Fruit fly (Drosophila melanogaster) whole organism, embryonic: Measurements from ENCODE around the gene Iyd.

Source experiments
- Asciz ChIP-seq: fragments of 200-800 bp; sonication (Bioruptor generic); optimal IDR thresholded peaks from 2 replicates; lab custom pipeline; 2017; ENCODE audit warnings: missing biosample characterization, mild to moderate bottlenecking, missing genetic modification characterization, missing genetic modification reagents
- B-H2 ChIP-seq: fragments of 200-800 bp; sonication (Bioruptor generic); optimal IDR thresholded peaks from 2 replicates; lab custom pipeline; 2018; ENCODE audit warnings: missing biosample characterization, mild to moderate bottlenecking, missing genetic modification characterization
- CG10431 ChIP-seq: fragments of 200-800 bp; sonication (Bioruptor generic); optimal IDR thresholded peaks from 3 replicates; lab custom pipeline; 2018; ENCODE audit warnings: missing biosample characterization, mild to moderate bottlenecking, missing genetic modification characterization
- CG10543 ChIP-seq: fragments of 200-800 bp; sonication (Bioruptor generic); optimal IDR thresholded peaks from 3 replicates; lab custom pipeline; 2017; ENCODE audit warnings: missing biosample characterization, mild to moderate bottlenecking, missing genetic modification characterization, moderate library complexity
- CG10654 ChIP-seq: fragments of 200-800 bp; sonication (Bioruptor generic); optimal IDR thresholded peaks from 2 replicates; lab custom pipeline; 2016; ENCODE audit warnings: missing biosample characterization, missing genetic modification characterization
- CG10979 ChIP-seq: fragments of 200-800 bp; sonication (Bioruptor generic); optimal IDR thresholded peaks from 2 replicates; lab custom pipeline; 2018; ENCODE audit warnings: missing biosample characterization, mild to moderate bottlenecking, missing genetic modification characterization, moderate library complexity
- CG11695 ChIP-seq: fragments of 200-800 bp; sonication (Bioruptor generic); IDR thresholded peaks from 3 replicates; pipeline ENCODE4 v1.3.6; 2022; ENCODE audit warnings: missing biosample characterization, missing genetic modification characterization
- CG13123 ChIP-seq: fragments of 200-800 bp; sonication (Bioruptor generic); optimal IDR thresholded peaks from 2 replicates; lab custom pipeline; 2016; ENCODE audit warnings: missing biosample characterization, missing genetic modification characterization
- CG13296 ChIP-seq: fragments of 200-800 bp; sonication (Bioruptor generic); optimal IDR thresholded peaks from 3 replicates; lab custom pipeline; 2018; ENCODE audit warnings: missing biosample characterization, mild to moderate bottlenecking, missing genetic modification characterization
- CG13424 ChIP-seq: fragments of 200-800 bp; sonication (Bioruptor generic); optimal IDR thresholded peaks from 2 replicates; lab custom pipeline; 2019; ENCODE audit warnings: missing biosample characterization, mild to moderate bottlenecking, missing genetic modification characterization, moderate library complexity
- CG1603 ChIP-seq: fragments of 200-800 bp; sonication (Bioruptor generic); optimal IDR thresholded peaks from 2 replicates; lab custom pipeline; 2019; ENCODE audit warnings: missing biosample characterization, mild to moderate bottlenecking, missing genetic modification characterization, moderate library complexity
- CG2678 ChIP-seq: fragments of 200-800 bp; sonication (Bioruptor generic); optimal IDR thresholded peaks from 3 replicates; lab custom pipeline; 2019; ENCODE audit warnings: missing biosample characterization, mild to moderate bottlenecking, missing genetic modification characterization, moderate library complexity
- CG31441 ChIP-seq: fragments of 200-800 bp; sonication (Bioruptor generic); IDR thresholded peaks from 2 replicates; pipeline ENCODE4 v1.3.6; 2022; ENCODE audit warnings: missing biosample characterization, missing genetic modification characterization
- CG3407 ChIP-seq: fragments of 200-800 bp; sonication (Bioruptor generic); optimal IDR thresholded peaks from 2 replicates; lab custom pipeline; 2018; ENCODE audit warnings: missing biosample characterization, mild to moderate bottlenecking, missing genetic modification characterization
- CG34224 ChIP-seq: fragments of 200-800 bp; sonication (Bioruptor generic); IDR thresholded peaks from 3 replicates; pipeline ENCODE4 v1.3.6; 2022; ENCODE audit warnings: missing biosample characterization, missing genetic modification characterization; ENCODE audit not compliant: partially characterized antibody
- CG5245 ChIP-seq: fragments of 200-800 bp; sonication (Bioruptor generic); optimal IDR thresholded peaks from 3 replicates; lab custom pipeline; 2016; ENCODE audit warnings: missing biosample characterization, missing genetic modification characterization
- CG6689 ChIP-seq: fragments of 200-800 bp; sonication (Bioruptor generic); IDR thresholded peaks from 2 replicates; pipeline ENCODE4 v1.3.6; 2022; ENCODE audit warnings: missing biosample characterization, missing genetic modification characterization
- CG7745 ChIP-seq: fragments of 200-800 bp; sonication (Bioruptor generic); optimal IDR thresholded peaks from 2 replicates; lab custom pipeline; 2018; ENCODE audit warnings: missing biosample characterization, mild to moderate bottlenecking, missing genetic modification characterization, moderate library complexity
- CG7987 ChIP-seq: fragments of 200-800 bp; sonication (Bioruptor generic); optimal IDR thresholded peaks from 2 replicates; lab custom pipeline; 2018; ENCODE audit warnings: missing biosample characterization, mild to moderate bottlenecking, missing genetic modification characterization, moderate library complexity
- CG9609 ChIP-seq: fragments of 200-800 bp; sonication (Bioruptor generic); optimal IDR thresholded peaks from 3 replicates; lab custom pipeline; 2016; ENCODE audit warnings: missing biosample characterization, missing genetic modification characterization
- CG9876 ChIP-seq: fragments of 200-800 bp; sonication (Bioruptor generic); optimal IDR thresholded peaks from 2 replicates; lab custom pipeline; 2016; ENCODE audit warnings: missing biosample characterization, missing genetic modification characterization
- D ChIP-seq, 2 experiments: fragments of 200-800 bp in 1 of 2; fragments of >200 bp in 1 of 2; sonication (Bioruptor generic) in 1 of 2; optimal IDR thresholded peaks; 2 replicates in 1 of 2; 3 replicates in 1 of 2; lab custom pipeline; 2017; ENCODE audit warnings: mild to moderate bottlenecking in 1 of 2, missing biosample characterization in 1 of 2, missing genetic modification characterization in 1 of 2, missing genetic modification reagents in 1 of 2
- Fer2 ChIP-seq: fragments of 200-800 bp; sonication (Bioruptor generic); optimal IDR thresholded peaks from 2 replicates; lab custom pipeline; 2018; ENCODE audit warnings: missing biosample characterization, mild to moderate bottlenecking, missing genetic modification characterization, moderate library complexity
- Hr51 ChIP-seq, 2 experiments: fragments of 200-800 bp; sonication (Bioruptor generic); optimal IDR thresholded peaks; 2 replicates in 1 of 2; 3 replicates in 1 of 2; lab custom pipeline; 2016 to 2018; ENCODE audit warnings: missing biosample characterization in 2 of 2, missing genetic modification characterization in 2 of 2, mild to moderate bottlenecking in 1 of 2, moderate library complexity in 1 of 2
- Hr78 ChIP-seq, 2 experiments: fragments of 200-800 bp in 1 of 2; fragments of >200 bp in 1 of 2; sonication (Bioruptor generic) in 1 of 2; optimal IDR thresholded peaks; 2 replicates each; lab custom pipeline; 2017 to 2019; ENCODE audit warnings: missing biosample characterization in 2 of 2, missing genetic modification characterization in 2 of 2, mild to moderate bottlenecking in 1 of 2, moderate library complexity in 1 of 2
- Jarid2 ChIP-seq: fragments of 200-800 bp; sonication (Bioruptor generic); optimal IDR thresholded peaks from 3 replicates; lab custom pipeline; 2017; ENCODE audit warnings: mild to moderate bottlenecking, missing biosample characterization, missing genetic modification reagents, missing genetic modification characterization
- Med ChIP-seq: fragments of 200-800 bp; sonication (Bioruptor generic); peaks from one replicate; lab custom pipeline; 2016; ENCODE audit warnings: missing biosample characterization, missing genetic modification characterization, mild to moderate bottlenecking, inconsistent platforms, moderate library complexity
- Mes4 ChIP-seq: fragments of 200-800 bp; sonication (Bioruptor generic); optimal IDR thresholded peaks from 2 replicates; lab custom pipeline; 2016; ENCODE audit warnings: missing biosample characterization, missing genetic modification characterization
- PHDP ChIP-seq: fragments of 200-800 bp; sonication (Bioruptor generic); optimal IDR thresholded peaks from 3 replicates; lab custom pipeline; 2018; ENCODE audit warnings: missing biosample characterization, mild to moderate bottlenecking, missing genetic modification characterization, moderate library complexity
- Poxn ChIP-seq: fragments of 200-800 bp; sonication (Bioruptor generic); IDR thresholded peaks from 2 replicates; pipeline ENCODE4 v1.3.6; 2022; ENCODE audit warnings: missing biosample characterization, missing genetic modification characterization
- YL-1 ChIP-seq: fragments of 200-800 bp; sonication (Bioruptor generic); optimal IDR thresholded peaks from 3 replicates; lab custom pipeline; 2017; ENCODE audit warnings: missing biosample characterization, mild to moderate bottlenecking, missing genetic modification characterization
- amos ChIP-seq: fragments of 200-800 bp; sonication (Bioruptor generic); IDR thresholded peaks from 2 replicates; pipeline ENCODE4 v1.3.6; 2022; ENCODE audit warnings: missing biosample characterization, missing genetic modification characterization; ENCODE audit not compliant: partially characterized antibody
- aop ChIP-seq: fragments of 200-800 bp; sonication (Bioruptor generic); IDR thresholded peaks from 2 replicates; pipeline ENCODE4 v1.3.6; 2022; ENCODE audit warnings: missing biosample characterization, missing genetic modification characterization
- cato ChIP-seq: fragments of 200-800 bp; sonication (Bioruptor generic); optimal IDR thresholded peaks from 2 replicates; lab custom pipeline; 2016; ENCODE audit warnings: missing biosample characterization, missing genetic modification characterization, borderline replicate concordance
- chinmo ChIP-seq: fragments of 200-800 bp; sonication (Bioruptor generic); IDR thresholded peaks from 4 replicates; pipeline ENCODE4 v1.3.6; 2022; ENCODE audit warnings: missing biosample characterization, missing genetic modification characterization; ENCODE audit not compliant: partially characterized antibody
- corto ChIP-seq: fragments of 200-800 bp; sonication (Bioruptor generic); optimal IDR thresholded peaks from 2 replicates; lab custom pipeline; 2016; ENCODE audit warnings: missing biosample characterization, mild to moderate bottlenecking, missing genetic modification characterization, moderate library complexity
- cwo ChIP-seq: fragments of 200-800 bp; sonication (Bioruptor generic); optimal IDR thresholded peaks from 3 replicates; lab custom pipeline; 2017; ENCODE audit warnings: missing biosample characterization, missing genetic modification characterization, mild to moderate bottlenecking, moderate library complexity, missing genetic modification reagents
- fd3F ChIP-seq: fragments of 200-800 bp; sonication (Bioruptor generic); optimal IDR thresholded peaks from 2 replicates; lab custom pipeline; 2018; ENCODE audit warnings: missing biosample characterization, mild to moderate bottlenecking, missing genetic modification characterization, moderate library complexity
- gcm2 ChIP-seq: fragments of 200-800 bp; sonication (Bioruptor generic); optimal IDR thresholded peaks from 2 replicates; lab custom pipeline; 2016; ENCODE audit warnings: missing biosample characterization, missing genetic modification characterization
- hbn ChIP-seq: fragments of 200-800 bp; sonication (Bioruptor generic); IDR thresholded peaks from 2 replicates; pipeline ENCODE4 v1.3.6; 2022; ENCODE audit warnings: missing biosample characterization, missing genetic modification characterization; ENCODE audit not compliant: partially characterized antibody
- hkb ChIP-seq, 2 experiments: fragments of 200-800 bp in 1 of 2; fragments of >200 bp in 1 of 2; sonication (Bioruptor generic) in 1 of 2; IDR thresholded peaks in 1 of 2; optimal IDR thresholded peaks in 1 of 2; 2 replicates each; pipeline versions ENCODE4 v1.3.6 to Lab custom; 2017 to 2022; ENCODE audit warnings: missing biosample characterization in 1 of 2, missing genetic modification characterization in 1 of 2
- kni ChIP-seq: fragments of 200-800 bp; sonication (Bioruptor generic); optimal IDR thresholded peaks from 3 replicates; lab custom pipeline; 2017; ENCODE audit warnings: mild to moderate bottlenecking, missing biosample characterization, missing genetic modification reagents, missing genetic modification characterization
- lilli ChIP-seq: fragments of 200-800 bp; sonication (Bioruptor generic); optimal IDR thresholded peaks from 3 replicates; lab custom pipeline; 2016; ENCODE audit warnings: missing biosample characterization, missing genetic modification characterization
- pb ChIP-seq: fragments of 200-800 bp; sonication (Bioruptor generic); optimal IDR thresholded peaks from 3 replicates; lab custom pipeline; 2016; ENCODE audit warnings: missing biosample characterization, missing genetic modification characterization
- row ChIP-seq: fragments of 200-800 bp; sonication (Bioruptor generic); IDR thresholded peaks from 3 replicates; pipeline ENCODE4 v1.3.6; 2022; ENCODE audit warnings: missing biosample characterization, missing genetic modification characterization
- slou ChIP-seq: fragments of 200-800 bp; sonication (Bioruptor generic); optimal IDR thresholded peaks from 3 replicates; lab custom pipeline; 2016; ENCODE audit warnings: missing biosample characterization, missing genetic modification characterization
- tin ChIP-seq: fragments of 200-800 bp; sonication (Bioruptor generic); optimal IDR thresholded peaks from 3 replicates; lab custom pipeline; 2016; ENCODE audit warnings: missing biosample characterization, missing genetic modification characterization
- wek ChIP-seq: fragments of 200-800 bp; sonication (Bioruptor generic); optimal IDR thresholded peaks from 3 replicates; lab custom pipeline; 2018; ENCODE audit warnings: missing biosample characterization, mild to moderate bottlenecking, missing genetic modification characterization, moderate library complexity

Iyd gene

dm6 chr3L:11049414-11049813, 46.6 kb downstream of the Iyd start (continued):
- TF ChIP-seq Hr78 (GFP tag; optimal IDR thresholded peaks at IDR 0.05; lab: Kevin White, UChicago), result no peak
- TF ChIP-seq aop, result 0 out of 2 replicates have a peak, but pooled peaks have one; percentile 8
- no peak for TF ChIP-seq hbn (GFP tag; lab: Robert Waterston, UW)
- TF ChIP-seq CG10543 (GFP tag; lab: Kevin White, UChicago), result peak; percentile 78
- TF ChIP-seq B-H2 (GFP tag; lab: Kevin White, UChicago), result peak; percentile 6
- TF ChIP-seq Med (GFP tag; lab: Kevin White, UChicago), result peak; percentile 42
- no peak for TF ChIP-seq Hr51 (GFP tag; optimal IDR thresholded peaks at IDR 0.05; lab: Kevin White, UChicago)
- no peak for TF ChIP-seq YL-1
- TF ChIP-seq kni (GFP tag; lab: Kevin White, UChicago), result no peak
- TF ChIP-seq slou (GFP tag; lab: Kevin White, UChicago), result no peak
- TF ChIP-seq CG13424 (tag; lab: Kevin White, UChicago), result no peak
- TF ChIP-seq PHDP (tag; lab: Kevin White, UChicago), result peak; percentile 12
- peak; percentile 75 for TF ChIP-seq CG7987
- TF ChIP-seq fd3F (GFP tag; lab: Kevin White, UChicago), result peak; percentile 18
- TF ChIP-seq CG11695 (GFP tag; lab: Robert Waterston, UW), result no peak
- TF ChIP-seq Jarid2 (GFP tag; lab: Kevin White, UChicago), result peak; percentile 21
- TF ChIP-seq Poxn, result no peak
- TF ChIP-seq pb (GFP tag; lab: Kevin White, UChicago), result no peak
- no peak for TF ChIP-seq lilli (GFP tag; lab: Kevin White, UChicago)
- TF ChIP-seq chinmo, result no peak
- TF ChIP-seq tin (GFP tag; lab: Kevin White, UChicago), result no peak
- TF ChIP-seq CG7745, result no peak
- peak; percentile 37 for TF ChIP-seq wek (GFP tag; lab: Kevin White, UChicago)
- no peak for TF ChIP-seq CG6689 (GFP tag; lab: Robert Waterston, UW)
- no peak for TF ChIP-seq CG10979 (tag; lab: Kevin White, UChicago)
- no peak for TF ChIP-seq row (GFP tag; lab: Robert Waterston, UW)
- no peak for TF ChIP-seq CG3407 (GFP tag; lab: Kevin White, UChicago)
- no peak for TF ChIP-seq CG10431 (GFP tag; lab: Kevin White, UChicago)
- peak; percentile 86 for TF ChIP-seq CG13296 (GFP tag; lab: Kevin White, UChicago)
- no peak for TF ChIP-seq CG10654 (GFP tag; lab: Kevin White, UChicago)
- no peak for TF ChIP-seq cato (GFP tag; lab: Kevin White, UChicago)
- TF ChIP-seq gcm2 (GFP tag; lab: Kevin White, UChicago), result no peak
- TF ChIP-seq CG34224 (GFP tag; lab: Robert Waterston, UW), result no peak
- peak; percentile 8 for TF ChIP-seq cwo (GFP tag; lab: Kevin White, UChicago)
- peak; percentile 5 for TF ChIP-seq Fer2 (tag; lab: Kevin White, UChicago)
- TF ChIP-seq, all 482 proteins: peak for 82

dm6 chr3L:11047877-11048276, 48.2 kb downstream of the Iyd start:
- TF ChIP-seq CG31441 (GFP tag; lab: Robert Waterston, UW) (peak; percentile 44; the same call in 1 of the 2 replicates), Asciz (GFP tag; lab: Kevin White, UChicago) (peak; percentile 51), Jarid2 (GFP tag; lab: Kevin White, UChicago) (peak; percentile 51), CG9876 (peak; percentile 83), Mes4 (GFP tag; lab: Kevin White, UChicago) (peak; percentile 81), corto (GFP tag; lab: Kevin White, UChicago) (no peak), D (optimal IDR thresholded peaks at IDR 0.05; lab: Kevin White, UChicago) (no peak), D (GFP tag; optimal IDR thresholded peaks at IDR 0.05; lab: Kevin White, UChicago) (peak; percentile 51), hkb (optimal IDR thresholded peaks at IDR 0.05; lab: Kevin White, UChicago) (no peak), hkb (GFP tag; IDR thresholded peaks at IDR 0.05; lab: Robert Waterston, UW) (peak; percentile 55; the same call in 1 of the 2 replicates), Hr78 (GFP tag; optimal IDR thresholded peaks at IDR 0.05; lab: Kevin White, UChicago) (no peak), amos (GFP tag; lab: Robert Waterston, UW) (peak; percentile 20; the same call in 1 of the 2 replicates), CG1603 (peak; percentile 82), CG13123 (GFP tag; lab: Kevin White, UChicago) (no peak), CG6689 (GFP tag; lab: Robert Waterston, UW) (0 out of 2 replicates have a peak, but pooled peaks have one; percentile 19), CG5245 (GFP tag; lab: Kevin White, UChicago) (peak; percentile 82), CG2678 (tag; lab: Kevin White, UChicago) (peak; percentile 54), CG9609 (GFP tag; lab: Kevin White, UChicago) (peak; percentile 76)
